Worm (Caenorhabditis elegans) whole organism, L2 larva: ENCODE data around the gene C34F6.11.

Experiments used
- dmd-4 ChIP-seq: sonication (generic microtip); optimal IDR thresholded peaks from 2 replicates; lab custom pipeline; 2017; ENCODE audit warnings: missing biosample characterization, missing genetic modification characterization
- nhr-237 ChIP-seq: fragments of 150-350 bp; optimal IDR thresholded peaks from 2 replicates; lab custom pipeline; 2014; ENCODE audit warnings: missing biosample characterization, missing genetic modification characterization
- skn-1 ChIP-seq: sonication (generic microtip); optimal IDR thresholded peaks from 2 replicates; lab custom pipeline; 2017; ENCODE audit warnings: missing biosample characterization, missing genetic modification characterization
- ztf-4 ChIP-seq: fragments of 150-350 bp; optimal IDR thresholded peaks from 2 replicates; lab custom pipeline; 2014; ENCODE audit warnings: missing biosample characterization, missing genetic modification characterization

- TF ChIP-seq ztf-4 (tag; lab: Kevin White, UChicago) (no peak), dmd-4 (tag; lab: Kevin White, UChicago) (no peak), nhr-237 (tag; lab: Kevin White, UChicago) (no peak), skn-1 (tag; lab: Kevin White, UChicago) (no peak)
Observed at ce11 chrX:11178599-11178998, 25.1 kb downstream of the C34F6.11 start, which contains the start of gene gnrr-6.
